Worm (Caenorhabditis elegans) whole organism, young adult: Measurements from ENCODE around the gene C45H4.18.

ENCODE experiments used
- F52B5.7 ChIP-seq: sonication (generic microtip); optimal IDR thresholded peaks from 2 replicates; lab custom pipeline; 2016; ENCODE audit warnings: mild to moderate bottlenecking, missing genetic modification characterization, missing compliant biosample characterization
- F57A8.1 ChIP-seq: fragments of 200-800 bp; sonication (Bioruptor generic); optimal IDR thresholded peaks from 2 replicates; lab custom pipeline; 2018; ENCODE audit warnings: mild to moderate bottlenecking, missing genetic modification characterization, moderate library complexity, missing compliant biosample characterization
- K11D2.4 ChIP-seq: fragments of 200-800 bp; sonication (Bioruptor generic); IDR thresholded peaks from 2 replicates; pipeline ENCODE4 v1.3.6; 2022; ENCODE audit warnings: missing genetic modification reagents, missing genetic modification characterization, missing compliant biosample characterization
- K12H6.12 ChIP-seq: fragments of 200-800 bp; sonication (Bioruptor generic); optimal IDR thresholded peaks from 2 replicates; lab custom pipeline; 2018; ENCODE audit warnings: mild to moderate bottlenecking, missing genetic modification characterization, missing compliant biosample characterization
- Y53G8AR.9 ChIP-seq: fragments of 200-800 bp; sonication (Bioruptor generic); conservative IDR thresholded peaks from 2 replicates; pipeline ENCODE4 v1.3.6; 2022; ENCODE audit warnings: missing genetic modification reagents, missing genetic modification characterization, missing compliant biosample characterization
- ZK185.1 ChIP-seq: sonication (generic microtip); optimal IDR thresholded peaks from 2 replicates; lab custom pipeline; 2016; ENCODE audit warnings: mild to moderate bottlenecking, missing genetic modification characterization, missing compliant biosample characterization; ENCODE audit not compliant: poor library complexity, severe bottlenecking
- atf-7 ChIP-seq: sonication (generic microtip); optimal IDR thresholded peaks from 2 replicates; lab custom pipeline; 2017; ENCODE audit warnings: mild to moderate bottlenecking, missing genetic modification characterization, missing compliant biosample characterization
- athp-1 ChIP-seq: sonication (generic microtip); optimal IDR thresholded peaks from 2 replicates; lab custom pipeline; 2017; ENCODE audit warnings: mild to moderate bottlenecking, missing genetic modification characterization, missing compliant biosample characterization
- attf-3 ChIP-seq: fragments of 200-800 bp; sonication (Bioruptor generic); conservative IDR thresholded peaks from 2 replicates; pipeline ENCODE4 v1.3.6; 2022; ENCODE audit warnings: missing genetic modification reagents, missing genetic modification characterization, missing compliant biosample characterization
- attf-6 ChIP-seq: fragments of 200-800 bp; sonication (Bioruptor generic); IDR thresholded peaks from 2 replicates; pipeline ENCODE4 v1.3.6; 2022; ENCODE audit warnings: missing genetic modification reagents, missing genetic modification characterization, missing compliant biosample characterization
- bed-2 ChIP-seq: fragments of 200-800 bp; sonication (Bioruptor generic); IDR thresholded peaks from 2 replicates; pipeline ENCODE4 v1.3.6; 2022; ENCODE audit warnings: missing genetic modification reagents, missing genetic modification characterization, missing compliant biosample characterization
- ceh-100 ChIP-seq: fragments of 200-800 bp; sonication (Bioruptor generic); IDR thresholded peaks from 2 replicates; pipeline ENCODE4 v1.3.6; 2022; ENCODE audit warnings: missing genetic modification reagents, missing genetic modification characterization, missing compliant biosample characterization
- ceh-79 ChIP-seq: sonication (generic microtip); optimal IDR thresholded peaks from 2 replicates; lab custom pipeline; 2017; ENCODE audit warnings: mild to moderate bottlenecking, missing genetic modification characterization, missing compliant biosample characterization
- chd-7 ChIP-seq: sonication (generic microtip); optimal IDR thresholded peaks from 2 replicates; lab custom pipeline; 2016; ENCODE audit warnings: mild to moderate bottlenecking, missing genetic modification characterization, moderate library complexity, missing compliant biosample characterization
- egl-44 ChIP-seq: fragments of 200-800 bp; sonication (Bioruptor generic); IDR thresholded peaks from 2 replicates; pipeline ENCODE4 v1.3.6; 2022; ENCODE audit warnings: missing genetic modification reagents, missing genetic modification characterization, missing compliant biosample characterization
- hlh-12 ChIP-seq: sonication (generic microtip); optimal IDR thresholded peaks from 2 replicates; lab custom pipeline; 2016; ENCODE audit warnings: missing genetic modification characterization, missing compliant biosample characterization
- hmg-20 ChIP-seq: fragments of 200-800 bp; sonication (Bioruptor generic); IDR thresholded peaks from 2 replicates; pipeline ENCODE4 v1.3.6; 2022; ENCODE audit warnings: missing genetic modification reagents, missing genetic modification characterization, missing compliant biosample characterization
- lir-1 ChIP-seq: fragments of 200-800 bp; sonication (Bioruptor generic); conservative IDR thresholded peaks from 2 replicates; pipeline ENCODE4 v1.3.6; 2022; ENCODE audit warnings: missing genetic modification reagents, missing genetic modification characterization, missing compliant biosample characterization
- madf-10 ChIP-seq: sonication (generic microtip); optimal IDR thresholded peaks from 2 replicates; lab custom pipeline; 2016; ENCODE audit warnings: mild to moderate bottlenecking, missing genetic modification characterization, missing compliant biosample characterization
- madf-3 ChIP-seq: fragments of 200-800 bp; sonication (Bioruptor generic); IDR thresholded peaks from 2 replicates; pipeline ENCODE4 v1.3.6; 2022; ENCODE audit warnings: missing genetic modification reagents, missing genetic modification characterization, missing compliant biosample characterization
- madf-8 ChIP-seq: fragments of 200-800 bp; sonication (Bioruptor generic); conservative IDR thresholded peaks from 2 replicates; pipeline ENCODE4 v1.3.6; 2022; ENCODE audit warnings: missing genetic modification reagents, missing genetic modification characterization, missing compliant biosample characterization
- mel-28 ChIP-seq: sonication (generic microtip); optimal IDR thresholded peaks from 2 replicates; lab custom pipeline; 2016; ENCODE audit warnings: borderline replicate concordance, mild to moderate bottlenecking, missing genetic modification characterization, missing compliant biosample characterization
- mxl-1 ChIP-seq: sonication (generic microtip); optimal IDR thresholded peaks from 2 replicates; lab custom pipeline; 2016; ENCODE audit warnings: missing genetic modification characterization, missing compliant biosample characterization
- nfyb-1 ChIP-seq: fragments of 200-800 bp; sonication (Bioruptor generic); IDR thresholded peaks from 2 replicates; pipeline ENCODE4 v1.3.6; 2022; ENCODE audit warnings: missing genetic modification reagents, missing genetic modification characterization, missing compliant biosample characterization
- nhr-27 ChIP-seq: fragments of 200-800 bp; sonication (Bioruptor generic); optimal IDR thresholded peaks from 2 replicates; lab custom pipeline; 2018; ENCODE audit warnings: mild to moderate bottlenecking, missing genetic modification characterization, moderate library complexity, missing compliant biosample characterization
- nhr-80 ChIP-seq: sonication (generic microtip); optimal IDR thresholded peaks from 2 replicates; lab custom pipeline; 2016; ENCODE audit warnings: missing genetic modification characterization, missing compliant biosample characterization
- pbrm-1 ChIP-seq: fragments of 200-800 bp; sonication (Bioruptor generic); IDR thresholded peaks from 2 replicates; pipeline ENCODE4 v1.3.6; 2022; ENCODE audit warnings: missing genetic modification reagents, missing genetic modification characterization, missing compliant biosample characterization
- unc-130 ChIP-seq: sonication (generic microtip); optimal IDR thresholded peaks from 2 replicates; lab custom pipeline; 2016; ENCODE audit warnings: missing genetic modification reagents, missing genetic modification characterization, missing compliant biosample characterization
- xnd-1 ChIP-seq: sonication (generic microtip); optimal IDR thresholded peaks from 2 replicates; lab custom pipeline; 2016; ENCODE audit warnings: missing genotype, missing genetic modification reagents, missing genetic modification characterization, missing compliant biosample characterization
- zfh-2 ChIP-seq: fragments of 200-800 bp; sonication (Bioruptor generic); conservative IDR thresholded peaks from 2 replicates; pipeline ENCODE4 v1.3.6; 2022; ENCODE audit warnings: missing genetic modification reagents, missing genetic modification characterization, missing compliant biosample characterization
- ztf-26 ChIP-seq: sonication (generic microtip); optimal IDR thresholded peaks from 2 replicates; lab custom pipeline; 2017; ENCODE audit warnings: missing genetic modification characterization, missing compliant biosample characterization

C45H4.18 gene

ce11 chrV:2200402-2200801 is 25.1 kb downstream of the C45H4.18 start:
- TF ChIP-seq attf-3 (GFP tag; lab: Robert Waterston, UW) (no peak), zfh-2 (peak; percentile 63)
- TF ChIP-seq, all 124 proteins: peak for 1

- TF ChIP-seq nhr-80 (tag; lab: Kevin White, UChicago) (peak; percentile 24), xnd-1 (tag; lab: Kevin White, UChicago) (no peak)
Measured at ce11 chrV:2201240-2201639, 25.9 kb downstream of the C45H4.18 start, which contains the start of gene cyp-32B1. cyp-32B1 (minus strand) TSS chrV:2201415.

ce11 chrV:2204080-2204479 is 28.7 kb downstream of the C45H4.18 start, which contains the start of gene cyp-33C12:
cyp-33C12 (minus strand) TSS chrV:2204400.
- TF ChIP-seq nhr-27 (tag; lab: Kevin White, UChicago) (no peak), chd-7 (tag; lab: Kevin White, UChicago) (no peak), ceh-100 (GFP tag; lab: Robert Waterston, UW) (no peak), bed-2 (GFP tag; lab: Robert Waterston, UW) (no peak), madf-10 (tag; lab: Kevin White, UChicago) (no peak)

ce11 chrV:2206181-2206580 is 30.8 kb downstream of the C45H4.18 start, which contains the start of gene srt-40:
srt-40 (minus strand) TSS chrV:2206281.
- TF ChIP-seq attf-3 (GFP tag; lab: Robert Waterston, UW) (no peak), F57A8.1 (GFP tag; lab: Kevin White, UChicago) (no peak), ceh-79 (tag; lab: Kevin White, UChicago) (no peak), ZK185.1 (tag; lab: Kevin White, UChicago) (no peak), ztf-26 (no peak), hlh-12 (tag; lab: Kevin White, UChicago) (no peak), bed-2 (GFP tag; lab: Robert Waterston, UW) (no peak), athp-1 (no peak), egl-44 (no peak), unc-130 (GFP tag; lab: Kevin White, UChicago) (no peak), mxl-1 (tag; lab: Kevin White, UChicago) (no peak), atf-7 (no peak), F52B5.7 (tag; lab: Kevin White, UChicago) (no peak), pbrm-1 (GFP tag; lab: Robert Waterston, UW) (no peak)

ce11 chrV:2206801-2207200 is 31.5 kb downstream of the C45H4.18 start, which contains the start of gene svh-11:
svh-11 (plus strand) TSS chrV:2207101.
- no peak for TF ChIP-seq madf-8 (GFP tag; lab: Robert Waterston, UW)
- TF ChIP-seq lir-1, result no peak
- TF ChIP-seq mel-28 (tag; lab: Kevin White, UChicago), result no peak
- no peak for TF ChIP-seq Y53G8AR.9 (GFP tag; lab: Robert Waterston, UW)
- TF ChIP-seq madf-10 (tag; lab: Kevin White, UChicago), result no peak
- TF ChIP-seq egl-44, result no peak
- no peak for TF ChIP-seq madf-3 (GFP tag; lab: Robert Waterston, UW)
- TF ChIP-seq attf-6, result no peak
- no peak for TF ChIP-seq K12H6.12 (tag; lab: Kevin White, UChicago)
- TF ChIP-seq K11D2.4 (GFP tag; lab: Robert Waterston, UW), result no peak

- TF ChIP-seq hmg-20 (GFP tag; lab: Robert Waterston, UW) (no peak), nfyb-1 (GFP tag; lab: Robert Waterston, UW) (0 out of 2 replicates have a peak, but pooled peaks have one; percentile 34)
- TF ChIP-seq, all 124 proteins: peak for 1
Measured at ce11 chrV:2207527-2207926, 32.2 kb downstream of the C45H4.18 start.
